Worm (Caenorhabditis elegans) whole organism, dauer: ENCODE data around the gene T22B7.3.

Experiments
- unc-62 ChIP-seq: sonication (generic microtip); optimal IDR thresholded peaks from 2 replicates; lab custom pipeline; 2017; ENCODE audit warnings: missing biosample characterization, missing genetic modification reagents, missing genetic modification characterization

T22B7.3 gene

DNA sequence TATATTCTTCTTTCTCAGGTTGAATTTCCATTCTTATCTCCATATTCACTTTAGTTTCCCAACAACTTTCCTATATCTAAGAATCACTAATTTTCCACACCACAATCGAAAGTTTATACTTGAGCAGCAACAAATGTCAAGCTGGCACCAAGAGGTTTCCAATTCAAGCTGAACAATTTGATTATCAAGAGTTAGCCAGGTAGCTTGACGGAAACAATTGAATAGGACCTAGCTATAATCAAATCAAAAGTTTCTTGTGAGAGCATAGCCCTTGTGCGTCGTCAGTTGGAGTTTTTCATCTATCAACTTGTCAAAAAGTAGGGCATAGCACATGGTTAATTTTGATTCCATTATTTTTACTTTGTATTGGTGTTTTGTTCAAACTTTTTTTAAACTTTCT is 8.4 kb downstream of the T22B7.3 start:
- no peak for TF ChIP-seq unc-62 (GFP tag; lab: Kevin White, UChicago)

DNA sequence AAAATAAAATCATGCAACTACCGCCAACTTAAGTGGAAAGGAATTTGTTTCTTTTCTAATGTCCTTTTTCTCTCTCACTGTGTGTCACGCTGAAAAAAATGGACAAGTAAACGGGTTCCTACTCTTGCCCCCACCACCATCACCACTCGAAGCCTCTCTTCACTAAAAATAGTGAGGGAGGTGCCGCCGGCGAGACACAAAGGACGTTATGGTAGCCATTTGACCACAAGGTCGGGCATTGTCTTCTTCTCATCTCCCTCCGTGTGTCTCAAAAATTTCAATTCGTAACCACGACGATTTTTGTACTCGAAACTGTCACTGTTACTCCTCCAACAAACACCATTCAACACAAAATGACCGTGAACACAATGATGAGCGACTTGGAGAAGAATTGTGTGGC is 12.4 kb downstream of the T22B7.3 start, which contains the start of gene T22B7.22:
Gene T22B7.22, plus strand, starts transcription at position 354 of the 400 bp plus-strand sequence.
- TF ChIP-seq unc-62 (GFP tag; lab: Kevin White, UChicago) = no peak

DNA sequence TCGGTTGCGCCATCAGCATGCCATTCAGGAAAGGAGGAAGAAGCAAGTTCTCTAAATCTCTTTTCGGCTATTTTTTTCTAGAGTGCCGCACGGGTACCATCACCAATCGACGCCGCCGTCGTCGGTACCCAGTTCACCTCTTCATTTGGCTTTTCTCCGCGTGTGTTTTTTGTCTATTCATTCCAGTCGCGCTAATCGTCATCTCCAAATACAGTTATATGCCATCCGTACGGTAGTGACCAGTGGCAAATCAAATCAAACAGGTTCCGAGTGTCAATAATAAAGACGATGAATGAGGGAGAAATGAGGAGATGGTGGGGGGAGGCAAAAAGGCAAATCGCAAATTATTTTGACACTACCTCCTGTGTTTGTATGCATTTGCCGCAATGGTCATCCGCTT is 14.0 kb downstream of the T22B7.3 start:
- no peak for TF ChIP-seq unc-62 (GFP tag; lab: Kevin White, UChicago)

DNA sequence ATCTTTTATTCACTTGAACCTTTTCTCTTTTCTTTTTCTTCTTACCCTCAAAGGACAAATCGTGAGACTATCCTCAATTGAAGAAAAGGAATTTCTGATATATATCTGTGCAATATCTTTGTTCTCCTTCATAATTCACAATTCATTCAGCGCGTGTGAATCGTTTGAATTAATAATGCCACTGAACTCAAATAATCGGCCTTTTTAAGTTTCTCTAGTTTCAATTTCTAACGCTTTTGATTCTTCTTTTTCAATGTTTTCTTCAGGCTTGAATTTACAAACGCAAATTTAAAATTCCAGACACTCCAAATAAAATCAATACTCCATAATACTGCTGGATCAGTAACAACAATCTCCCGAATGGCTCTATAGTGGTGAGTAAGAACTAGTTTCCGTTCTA is 16.4 kb downstream of the T22B7.3 start, which contains the start of gene egl-13:
Gene egl-13, plus strand, starts transcription at position 301 of the 400 bp plus-strand sequence.
- TF ChIP-seq unc-62 (GFP tag; lab: Kevin White, UChicago) = no peak

DNA sequence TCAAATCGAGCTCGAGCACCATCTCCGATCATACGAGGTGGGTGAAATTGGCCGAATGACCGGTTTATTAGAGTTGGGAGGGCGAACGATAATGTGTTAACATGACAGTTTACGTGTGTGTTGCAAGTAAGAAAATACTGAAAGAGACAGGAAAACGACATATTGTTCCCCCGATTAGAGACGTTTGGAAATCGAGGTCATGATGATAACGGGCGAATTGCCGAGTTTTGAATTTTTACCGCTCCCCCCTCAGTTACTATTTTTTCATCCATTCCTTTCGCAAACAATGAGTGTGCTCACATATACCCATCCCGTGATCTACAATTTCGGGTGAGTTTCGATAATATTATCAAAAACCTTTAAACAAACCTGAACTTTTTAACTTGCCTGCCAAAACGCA is 22.6 kb downstream of the T22B7.3 start:
- no peak for TF ChIP-seq unc-62 (GFP tag; lab: Kevin White, UChicago)

DNA sequence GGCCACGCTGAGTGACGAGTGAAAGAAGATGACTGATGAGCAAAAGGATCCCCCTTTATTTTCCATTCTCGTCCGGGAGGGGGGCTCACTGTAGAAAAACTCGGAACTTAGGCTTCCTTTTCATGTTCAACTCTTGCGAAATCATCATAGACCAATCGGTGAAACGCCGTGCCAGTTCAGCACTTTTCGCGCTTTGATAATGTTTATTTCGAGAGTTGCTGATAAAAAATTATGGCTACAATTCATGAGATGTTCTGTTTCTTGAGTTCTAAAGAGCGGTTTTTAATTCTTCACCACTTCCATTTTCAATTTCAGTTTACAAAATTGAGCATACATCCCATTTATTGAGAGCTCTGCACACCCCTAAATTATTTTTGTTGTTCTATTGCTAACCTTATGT is 23.7 kb downstream of the T22B7.3 start:
- TF ChIP-seq unc-62 (GFP tag; lab: Kevin White, UChicago) = no peak

DNA sequence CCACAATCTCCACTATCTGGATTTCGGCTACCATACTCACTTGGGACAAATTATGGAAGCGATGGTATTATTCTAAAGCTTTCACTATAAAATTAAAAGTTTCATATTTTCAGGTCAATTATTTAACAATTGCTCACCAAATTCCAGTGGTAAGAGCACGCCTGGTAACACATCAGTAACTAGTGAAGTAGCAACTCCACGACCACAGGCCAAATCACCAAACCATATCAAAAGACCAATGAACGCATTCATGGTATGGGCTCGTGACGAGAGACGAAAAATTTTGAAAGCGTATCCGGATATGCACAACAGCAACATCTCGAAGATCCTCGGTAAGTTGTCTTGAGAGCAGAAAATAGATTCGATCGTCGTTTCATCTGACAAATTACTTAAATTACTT is 25.4 kb downstream of the T22B7.3 start:
- TF ChIP-seq unc-62 (GFP tag; lab: Kevin White, UChicago) = no peak

DNA sequence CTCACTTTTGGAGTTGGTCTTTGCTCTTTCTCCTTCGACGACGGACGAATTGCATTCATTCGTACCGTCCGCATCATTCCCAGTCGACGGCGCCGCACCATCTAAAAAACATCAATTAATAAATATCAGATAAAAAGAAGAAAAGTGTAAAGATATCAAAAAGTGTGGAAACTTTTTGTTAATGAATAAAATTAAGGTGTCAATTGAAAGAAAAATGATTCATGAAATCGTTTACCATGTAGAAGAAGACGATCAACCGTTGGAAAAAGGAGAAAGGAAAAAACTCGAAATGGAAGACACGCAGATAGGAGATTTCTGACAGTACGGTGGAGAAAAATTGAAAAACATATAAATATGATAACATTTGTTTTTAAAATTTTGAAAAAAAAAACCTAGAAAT is 33.0 kb downstream of the T22B7.3 start, which contains the start of gene set-19:
Gene set-19, minus strand, starts transcription at position 101 of the 400 bp plus-strand sequence.
- no peak for TF ChIP-seq unc-62 (GFP tag; lab: Kevin White, UChicago)

DNA sequence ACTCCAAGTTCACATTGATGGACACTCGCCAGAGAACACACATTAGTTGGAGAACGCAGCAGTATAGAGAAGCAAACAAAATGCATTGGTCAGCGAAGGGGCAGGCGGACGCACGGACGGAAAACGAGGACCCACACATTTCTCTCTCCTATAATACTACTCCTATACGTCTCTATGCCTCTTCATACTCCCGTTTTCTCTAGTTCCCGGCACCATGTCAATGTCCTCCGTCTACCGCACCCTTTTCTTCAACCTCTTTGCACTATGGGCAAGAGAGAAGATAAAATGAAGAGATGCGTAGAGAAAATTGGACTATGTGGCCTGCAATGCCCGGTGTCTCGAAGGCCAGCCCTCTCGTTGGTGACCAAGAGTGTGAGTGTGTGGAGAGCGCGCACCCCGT is 38.9 kb downstream of the T22B7.3 start, which contains the start of gene set-20:
Gene set-20, minus strand, starts transcription at position 94 of the 400 bp plus-strand sequence.
- TF ChIP-seq unc-62 (GFP tag; lab: Kevin White, UChicago) = no peak

DNA sequence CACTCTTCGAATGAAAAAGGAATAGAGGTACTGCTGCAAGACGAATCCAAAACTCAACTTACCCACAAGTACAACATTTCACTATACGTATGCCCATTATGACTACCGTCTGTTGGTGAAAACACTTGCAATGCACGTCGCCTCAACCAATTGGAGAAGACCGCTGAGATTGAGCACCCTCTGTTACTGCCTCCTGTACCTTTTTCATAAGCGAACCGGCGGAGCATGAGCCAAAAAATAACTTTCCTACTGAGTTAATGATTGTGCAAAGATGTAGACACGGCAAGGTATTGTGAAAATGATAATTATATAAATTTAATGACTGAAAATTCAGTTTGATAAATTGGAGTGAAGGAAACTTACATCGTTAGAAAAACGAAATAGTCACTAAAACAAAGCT is 41.9 kb downstream of the T22B7.3 start:
- TF ChIP-seq unc-62 (GFP tag; lab: Kevin White, UChicago) = no peak

DNA sequence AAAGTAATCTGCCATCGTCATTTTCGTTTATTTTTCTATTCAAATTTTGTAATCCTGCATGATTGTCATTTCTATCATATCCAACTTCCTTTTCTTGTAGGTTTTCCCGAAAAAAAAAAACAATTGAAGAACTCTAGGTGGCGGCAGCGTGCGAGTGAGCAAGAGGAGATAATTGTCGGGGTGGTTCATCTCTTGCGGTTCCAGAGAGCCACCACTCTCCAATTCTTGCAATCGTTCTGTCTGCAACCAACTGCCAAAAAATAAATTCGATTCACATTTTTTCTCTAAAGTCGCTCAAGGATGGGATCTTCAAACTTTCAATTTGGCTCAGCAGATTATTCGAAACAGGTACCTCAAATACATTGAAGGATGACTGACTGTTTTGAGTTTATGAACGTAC is 44.9 kb downstream of the T22B7.3 start, which contains the start of gene W01C8.1:
Gene W01C8.1, plus strand, starts transcription at position 301 of the 400 bp plus-strand sequence.
- TF ChIP-seq unc-62 (GFP tag; lab: Kevin White, UChicago) = no peak

DNA sequence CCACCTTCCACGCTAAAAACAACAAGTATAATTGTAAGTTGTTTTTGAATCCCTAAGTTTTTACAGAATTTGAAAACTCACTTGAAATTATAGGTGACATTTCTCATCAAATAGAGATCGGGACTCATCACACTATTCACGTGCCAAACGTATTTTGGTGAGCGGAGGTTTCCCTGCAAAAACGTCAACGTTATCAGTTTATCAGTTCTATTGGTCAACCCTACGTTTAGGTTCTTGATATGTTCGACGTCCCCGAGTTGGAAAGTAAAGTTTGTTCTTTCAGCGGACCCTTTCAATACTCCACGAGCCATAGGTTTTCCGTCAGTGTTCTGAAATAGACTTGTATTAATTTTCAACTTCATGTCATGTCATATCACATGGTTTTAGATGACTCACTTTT is 48.2 kb downstream of the T22B7.3 start:
- TF ChIP-seq unc-62 (GFP tag; lab: Kevin White, UChicago) = no peak

DNA sequence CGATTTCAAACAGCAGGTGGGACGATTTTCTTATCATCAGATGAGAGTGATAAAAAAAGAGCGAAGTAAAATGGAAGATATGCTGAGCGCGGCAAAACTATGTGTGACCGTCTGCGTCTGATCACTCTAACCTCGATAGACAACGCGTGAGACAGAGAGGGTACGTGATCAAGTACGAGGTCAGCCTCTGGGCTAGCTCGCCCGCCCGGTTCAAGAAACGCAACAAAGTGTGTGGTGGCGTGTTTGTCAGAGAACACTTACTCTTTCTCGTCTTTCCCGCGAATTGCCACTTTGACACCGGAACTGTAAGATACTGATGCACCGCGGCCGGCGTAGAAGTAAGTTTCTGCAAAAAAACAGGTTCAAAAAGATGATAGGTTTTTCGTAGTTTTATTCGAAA is 49.0 kb downstream of the T22B7.3 start:
- TF ChIP-seq unc-62 (GFP tag; lab: Kevin White, UChicago) = no peak

DNA sequence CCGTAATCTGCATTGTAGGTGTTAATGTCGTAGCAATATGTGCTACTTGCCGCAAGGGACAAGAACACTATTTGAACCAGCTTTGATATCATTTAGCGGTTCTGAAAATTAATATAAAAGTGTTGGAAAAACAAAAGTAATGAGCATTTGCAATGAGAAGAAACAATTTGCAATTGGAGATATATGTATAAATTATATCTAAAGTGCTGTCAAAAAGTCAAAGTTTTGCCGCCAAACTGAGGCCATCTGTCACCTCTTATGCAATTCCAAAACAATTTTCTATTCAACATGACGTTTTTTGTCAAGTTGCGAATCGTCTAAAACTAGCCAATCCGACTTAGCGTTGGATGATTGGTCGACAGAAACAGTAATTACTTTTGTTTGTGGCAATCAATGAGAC is 50.0 kb downstream of the T22B7.3 start, which contains the start of gene W01C8.5:
Gene W01C8.5, minus strand, starts transcription at position 101 of the 400 bp plus-strand sequence.
- TF ChIP-seq unc-62 (GFP tag; lab: Kevin White, UChicago) = no peak

DNA sequence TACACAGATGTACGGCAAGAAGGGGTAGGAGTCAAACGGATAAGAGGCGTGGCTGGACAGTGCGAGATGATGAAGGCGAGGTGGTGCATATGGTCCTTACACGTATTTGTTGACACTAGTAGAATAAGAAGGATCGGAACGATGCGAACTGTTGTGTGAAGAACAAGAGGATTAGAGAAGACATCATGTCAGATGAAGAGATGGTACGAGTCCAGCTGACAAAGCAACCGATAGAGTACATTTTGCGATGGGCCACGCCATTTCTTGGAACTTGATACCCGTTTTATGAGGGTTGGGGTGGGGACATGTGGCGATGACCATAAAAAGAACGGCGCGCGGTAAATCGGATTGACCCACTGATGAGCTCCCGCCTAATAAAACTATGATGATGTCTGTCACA is 51.2 kb downstream of the T22B7.3 start:
- no peak for TF ChIP-seq unc-62 (GFP tag; lab: Kevin White, UChicago)

DNA sequence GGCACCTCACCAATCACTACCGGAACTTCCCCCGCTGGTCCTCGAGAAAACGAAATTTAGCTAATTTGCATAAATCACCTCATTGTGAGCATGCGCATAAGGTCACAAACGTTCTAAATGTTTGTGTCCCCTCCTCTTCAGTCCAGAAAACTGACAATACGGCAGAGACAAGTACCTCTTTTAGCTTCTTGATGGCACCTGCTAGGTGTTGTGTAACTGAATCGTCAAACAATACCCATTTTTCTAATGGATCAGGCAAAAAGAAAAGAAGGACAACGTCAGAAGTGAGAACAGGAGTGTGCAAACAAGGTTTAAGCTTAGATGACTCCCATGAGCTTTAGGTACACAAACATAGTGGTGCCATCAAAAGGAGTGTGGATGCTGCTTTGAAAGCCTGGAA is 52.4 kb downstream of the T22B7.3 start:
- TF ChIP-seq unc-62 (GFP tag; lab: Kevin White, UChicago) = no peak
